Fruit fly (Drosophila melanogaster): ENCODE data around the gene dob.

- TF ChIP-seq CG8478 (optimal IDR thresholded peaks at IDR 0.05) (no peak), CTCF (optimal IDR thresholded peaks at IDR 0.05) (no peak)
Measured at dm6 chrX:15078394-15078793, 11.6 kb downstream of the dob start.

Data from S2 (cell line).